Fruit fly (Drosophila melanogaster): ENCODE measurements around the gene CG3062.
A peak's percentile ranks its signal among the peaks of the same experiment; 100 is the strongest.

CG3062 gene

DNA sequence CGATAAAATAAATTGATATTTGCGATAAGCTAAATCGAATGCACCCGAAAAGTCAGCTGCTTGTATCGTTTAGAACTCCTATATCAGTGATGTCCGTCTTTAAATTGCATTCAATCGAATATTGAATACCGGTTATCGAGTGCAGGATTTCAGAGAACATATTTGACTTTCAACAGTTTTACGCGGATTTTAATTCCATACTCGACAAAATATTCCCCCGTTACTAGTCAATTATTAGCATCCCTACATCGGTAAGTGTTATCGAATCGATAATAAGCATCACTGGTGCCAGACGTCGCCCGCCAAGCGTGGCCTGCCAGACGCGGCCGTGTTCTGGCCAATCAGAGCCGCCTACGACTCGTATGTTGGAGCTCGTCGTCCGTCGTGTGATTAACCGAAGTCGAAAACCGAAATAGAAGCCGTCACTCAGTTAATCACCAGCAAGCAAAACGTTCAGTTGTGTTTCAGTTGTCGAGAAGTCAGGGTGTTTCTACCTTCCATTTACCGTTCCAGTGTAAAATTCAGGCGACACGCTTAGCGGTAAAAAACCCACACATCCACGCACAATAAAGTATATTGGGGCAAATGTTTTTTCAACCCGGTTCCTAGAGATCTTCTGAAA, 43.2 kb upstream of the CG3062 start, which contains the start of gene ctp (continued):
- no peak for TF ChIP-seq fru (optimal IDR thresholded peaks at IDR 0.05)
- TF ChIP-seq CG3995 (GFP tag; optimal IDR thresholded peaks at IDR 0.05): peak; percentile 68
- no peak for TF ChIP-seq GATAe (GFP tag; conservative IDR thresholded peaks at IDR 0.05)
- 0 out of 2 replicates have a peak, but pooled peaks have one; percentile 16 for TF ChIP-seq chm (GFP tag; IDR thresholded peaks at IDR 0.05)
- no peak for TF ChIP-seq psq (GFP tag; optimal IDR thresholded peaks at IDR 0.05)
- peak; percentile 42 for TF ChIP-seq nau (GFP tag; optimal IDR thresholded peaks at IDR 0.05)
- no peak for TF ChIP-seq CG4854 (GFP tag; optimal IDR thresholded peaks at IDR 0.05)
- TF ChIP-seq dan (GFP tag; IDR thresholded peaks at IDR 0.05): no peak
- no peak for TF ChIP-seq eve (GFP tag; optimal IDR thresholded peaks at IDR 0.05)
- TF ChIP-seq lov (optimal IDR thresholded peaks at IDR 0.05): no peak
- no peak for TF ChIP-seq lov (GFP tag; IDR thresholded peaks at IDR 0.05)
- TF ChIP-seq Elba2 (GFP tag; optimal IDR thresholded peaks at IDR 0.05): no peak
- TF ChIP-seq Med (GFP tag): peak; percentile 88
- no peak for TF ChIP-seq wor (GFP tag; IDR thresholded peaks at IDR 0.05)
- peak; percentile 4; the same call in 1 of the 2 replicates for TF ChIP-seq H2.0 (GFP tag; IDR thresholded peaks at IDR 0.05)
- no peak for TF ChIP-seq CG8359 (GFP tag; optimal IDR thresholded peaks at IDR 0.05; ENCODE audit: borderline replicate concordance)
- no peak for TF ChIP-seq Sox100B (GFP tag; optimal IDR thresholded peaks at IDR 0.05)
- peak; percentile 9 for TF ChIP-seq CG10431 (GFP tag; optimal IDR thresholded peaks at IDR 0.05)
- peak in 1 of 2 experiments; percentile 59 for TF ChIP-seq tll (GFP tag; optimal IDR thresholded peaks at IDR 0.05)
- TF ChIP-seq Hand (GFP tag; optimal IDR thresholded peaks at IDR 0.05): peak; percentile 22
- TF ChIP-seq chif (GFP tag; optimal IDR thresholded peaks at IDR 0.05): peak; percentile 21 to 39
- no peak for TF ChIP-seq CG31365 (tag; optimal IDR thresholded peaks at IDR 0.05)
- no peak for TF ChIP-seq schlank (tag; optimal IDR thresholded peaks at IDR 0.05)
- TF ChIP-seq vnd (GFP tag; IDR thresholded peaks at IDR 0.05; ENCODE audit: partially characterized antibody): peak; percentile 66; the same call in 2 of the 3 replicates
- TF ChIP-seq PHDP (tag; optimal IDR thresholded peaks at IDR 0.05): peak; percentile 44
- peak; percentile 19 for TF ChIP-seq CG33557 (GFP tag; optimal IDR thresholded peaks at IDR 0.05)
- TF ChIP-seq CG6175 (GFP tag; IDR thresholded peaks at IDR 0.05): no peak
- no peak for TF ChIP-seq D19B (GFP tag; optimal IDR thresholded peaks at IDR 0.05)
- TF ChIP-seq CG5180 (GFP tag; optimal IDR thresholded peaks at IDR 0.05): peak; percentile 6
- TF ChIP-seq CG4328 (GFP tag; optimal IDR thresholded peaks at IDR 0.05): no peak
- peak; percentile 79 for TF ChIP-seq CG12769 (tag; optimal IDR thresholded peaks at IDR 0.05)
- peak; percentile 68 for TF ChIP-seq hbn (GFP tag; IDR thresholded peaks at IDR 0.05; ENCODE audit: partially characterized antibody)
- TF ChIP-seq CG10209 (GFP tag; optimal IDR thresholded peaks at IDR 0.05): no peak
- TF ChIP-seq nmo (GFP tag; optimal IDR thresholded peaks at IDR 0.05): peak; percentile 24
- TF ChIP-seq CG17802 (tag; optimal IDR thresholded peaks at IDR 0.05): no peak
- TF ChIP-seq Gsc (GFP tag; IDR thresholded peaks at IDR 0.05): no peak
- TF ChIP-seq CG4617 (GFP tag; optimal IDR thresholded peaks at IDR 0.05; ENCODE audit: borderline replicate concordance): no peak
- 0 out of 2 replicates have a peak, but pooled peaks have one; percentile 23 for TF ChIP-seq CG2129 (GFP tag; IDR thresholded peaks at IDR 0.05; ENCODE audit: partially characterized antibody)
- 0 out of 2 replicates have a peak, but pooled peaks have one; percentile 25 for TF ChIP-seq CG6272 (GFP tag; IDR thresholded peaks at IDR 0.05)
- no peak for TF ChIP-seq Hmx (GFP tag; optimal IDR thresholded peaks at IDR 0.05)
- TF ChIP-seq CG13624 (GFP tag; optimal IDR thresholded peaks at IDR 0.05): peak; percentile 51
- peak; percentile 10 for TF ChIP-seq pfk (GFP tag; optimal IDR thresholded peaks at IDR 0.05)
- no peak for TF ChIP-seq Ravus (GFP tag; IDR thresholded peaks at IDR 0.05)
- peak; percentile 28 for TF ChIP-seq CG10979 (tag; optimal IDR thresholded peaks at IDR 0.05)
- TF ChIP-seq CG42726 (GFP tag; IDR thresholded peaks at IDR 0.05; ENCODE audit: partially characterized antibody): peak; percentile 64; the same call in 1 of the 2 replicates
- TF ChIP-seq CG15011 (GFP tag; optimal IDR thresholded peaks at IDR 0.05): no peak
- peak; percentile 56 for TF ChIP-seq B-H2 (GFP tag; optimal IDR thresholded peaks at IDR 0.05)
- TF ChIP-seq Hmr (GFP tag; optimal IDR thresholded peaks at IDR 0.05): peak; percentile 57
- peak; percentile 27; the same call in 1 of the 3 replicates for TF ChIP-seq H15 (GFP tag; IDR thresholded peaks at IDR 0.05)

Measured in whole organism, embryonic.